Fruit fly (Drosophila melanogaster) whole organism, adult: ENCODE results near the gene Ppm1.
A peak's percentile ranks its signal among the peaks of the same experiment; 100 is the strongest.

Experiments
- CG11617 ChIP-seq: fragments of 200-800 bp; sonication (Bioruptor generic); optimal IDR thresholded peaks from 2 replicates; lab custom pipeline; 2017; ENCODE audit warnings: mild to moderate bottlenecking, missing biosample characterization, missing genetic modification reagents, missing genetic modification characterization
- CG12768 ChIP-seq: fragments of 200-800 bp; sonication (Bioruptor generic); optimal IDR thresholded peaks from 2 replicates; lab custom pipeline; 2017; ENCODE audit warnings: missing biosample characterization, missing genetic modification characterization, mild to moderate bottlenecking, moderate library complexity, missing genetic modification reagents
- CG1620 ChIP-seq: fragments of 200-800 bp; sonication (Bioruptor generic); optimal IDR thresholded peaks from 2 replicates; lab custom pipeline; 2016; ENCODE audit warnings: missing biosample characterization, missing genetic modification characterization
- CG33017 ChIP-seq: fragments of 200-800 bp; sonication (Bioruptor generic); optimal IDR thresholded peaks from 2 replicates; lab custom pipeline; 2018; ENCODE audit warnings: missing biosample characterization, mild to moderate bottlenecking, missing genetic modification characterization, moderate library complexity
- CG7045 ChIP-seq: fragments of 200-800 bp; sonication (Bioruptor generic); optimal IDR thresholded peaks from 2 replicates; lab custom pipeline; 2017; ENCODE audit warnings: missing biosample characterization, mild to moderate bottlenecking, missing genetic modification characterization
- Hr96 ChIP-seq: fragments of 200-800 bp; sonication (Bioruptor generic); optimal IDR thresholded peaks from 2 replicates; lab custom pipeline; 2016; ENCODE audit warnings: missing biosample characterization, missing genetic modification characterization
- Mnt ChIP-seq: fragments of 200-800 bp; sonication (Bioruptor generic); optimal IDR thresholded peaks from 2 replicates; lab custom pipeline; 2016; ENCODE audit warnings: missing biosample characterization, mild to moderate bottlenecking, missing genetic modification characterization
- bab1 ChIP-seq: fragments of 200-800 bp; sonication (Bioruptor generic); optimal IDR thresholded peaks from 3 replicates; lab custom pipeline; 2019; ENCODE audit warnings: missing biosample characterization, mild to moderate bottlenecking, missing genetic modification characterization, moderate library complexity
- cic ChIP-seq: fragments of 200-800 bp; sonication (Bioruptor generic); optimal IDR thresholded peaks from 2 replicates; lab custom pipeline; 2017; ENCODE audit warnings: missing biosample characterization, mild to moderate bottlenecking, missing genetic modification characterization, moderate library complexity
- kay ChIP-seq: fragments of 200-800 bp; sonication (Bioruptor generic); peaks from one replicate; lab custom pipeline; 2016; ENCODE audit warnings: missing biosample characterization, missing genetic modification characterization, borderline replicate concordance
- pad ChIP-seq: fragments of 200-800 bp; sonication (Bioruptor generic); optimal IDR thresholded peaks from 3 replicates; lab custom pipeline; 2017; ENCODE audit warnings: missing biosample characterization, missing genetic modification characterization, mild to moderate bottlenecking, moderate library complexity, missing genetic modification reagents
- tj ChIP-seq: fragments of 200-800 bp; sonication (Bioruptor generic); optimal IDR thresholded peaks from 3 replicates; lab custom pipeline; 2017; ENCODE audit warnings: missing biosample characterization, mild to moderate bottlenecking, missing genetic modification characterization, moderate library complexity
- toe ChIP-seq: fragments of 200-800 bp; sonication (Bioruptor generic); optimal IDR thresholded peaks from 2 replicates; lab custom pipeline; 2016; ENCODE audit warnings: missing biosample characterization, missing genetic modification characterization

- TF ChIP-seq CG12768 (GFP tag; lab: Kevin White, UChicago) (no peak), toe (no peak), CG7045 (GFP tag; lab: Kevin White, UChicago) (no peak), Mnt (no peak), kay (no peak), CG11617 (GFP tag; lab: Kevin White, UChicago) (no peak), bab1 (GFP tag; lab: Kevin White, UChicago) (no peak), tj (GFP tag; lab: Kevin White, UChicago) (peak; percentile 19), pad (no peak), CG1620 (GFP tag; lab: Kevin White, UChicago) (no peak), Hr96 (GFP tag; lab: Kevin White, UChicago) (no peak), cic (GFP tag; lab: Kevin White, UChicago) (no peak), CG33017 (tag; lab: Kevin White, UChicago) (no peak)
Measured at dm6 chr3L:609163-609562, 28.0 kb downstream of the Ppm1 start.
